Worm (Caenorhabditis elegans): ENCODE results near the gene F16H6.7.

The F16H6.7 gene

ce11 chrV:18171568-18171967 is 37.4 kb downstream of the F16H6.7 start, which contains the start of gene C14A6.8:
Gene C14A6.8 (minus strand): TSS chrV:18171668.
- no peak for TF ChIP-seq ceh-63 (GFP tag; optimal IDR thresholded peaks at IDR 0.05)
- TF ChIP-seq lin-14 (GFP tag; optimal IDR thresholded peaks at IDR 0.05): no peak
- no peak for TF ChIP-seq mef-2 (tag; optimal IDR thresholded peaks at IDR 0.05)
- no peak for TF ChIP-seq nhr-90 (tag; optimal IDR thresholded peaks at IDR 0.05; ENCODE audit: poor library complexity)
- no peak for TF ChIP-seq efl-1 (optimal IDR thresholded peaks at IDR 0.05)
- peak in 1 of 2 experiments; percentile 34 for TF ChIP-seq efl-1 (GFP tag; optimal IDR thresholded peaks at IDR 0.05 in 1 of 2)
- TF ChIP-seq ceh-88 (GFP tag; IDR thresholded peaks at IDR 0.05): no peak
- TF ChIP-seq nhr-12 (tag; optimal IDR thresholded peaks at IDR 0.05): no peak
- no peak for TF ChIP-seq egl-13 (tag; optimal IDR thresholded peaks at IDR 0.05)

DNA sequence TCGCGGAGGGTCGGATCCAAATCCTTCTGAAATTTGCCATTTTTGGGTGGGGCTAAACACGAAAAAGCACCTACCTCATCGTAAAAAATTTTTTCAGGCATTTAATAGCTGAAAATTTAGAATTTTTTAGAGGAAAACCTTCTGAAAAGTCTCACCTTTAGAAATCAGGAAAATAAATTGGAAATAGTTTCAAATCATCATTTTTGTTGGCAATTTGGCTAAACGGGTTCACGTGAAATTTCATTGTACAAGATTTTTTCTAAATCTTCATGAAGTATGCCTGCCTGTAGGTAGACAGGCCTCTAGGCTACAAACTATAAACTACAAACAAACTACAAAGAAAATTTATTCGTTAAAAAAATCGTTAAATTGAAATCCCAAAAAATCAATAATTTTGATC is 40.7 kb downstream of the F16H6.7 start, which contains the start of gene C14A6.7:
C14A6.7 (minus strand) TSS at position 101 of the 400 bp plus-strand sequence.
- TF ChIP-seq alr-1 (tag; optimal IDR thresholded peaks at IDR 0.05; ENCODE audit: borderline replicate concordance) (no peak), unc-98 (GFP tag; IDR thresholded peaks at IDR 0.05) (no peak), hlh-4 (tag; optimal IDR thresholded peaks at IDR 0.05) (no peak), unc-62 (GFP tag; optimal IDR thresholded peaks at IDR 0.05) (no peak), nhr-77 (tag; optimal IDR thresholded peaks at IDR 0.05) (no peak), ceh-88 (GFP tag; IDR thresholded peaks at IDR 0.05) (no peak)

ce11 chrV:18167161-18167560 is 41.8 kb downstream of the F16H6.7 start, which contains the start of gene C14A6.6:
Gene C14A6.6 (minus strand): TSS chrV:18167261.
- TF ChIP-seq lin-35 (GFP tag; optimal IDR thresholded peaks at IDR 0.05) (no peak), lir-3 (tag; optimal IDR thresholded peaks at IDR 0.05; ENCODE audit: poor library complexity) (no peak), hlh-4 (tag; optimal IDR thresholded peaks at IDR 0.05) (no peak), C16A3.4 (tag; optimal IDR thresholded peaks at IDR 0.05) (no peak), ztf-11 (tag; optimal IDR thresholded peaks at IDR 0.05) (no peak), efl-1 (optimal IDR thresholded peaks at IDR 0.05) (no peak), efl-1 (GFP tag; optimal IDR thresholded peaks at IDR 0.05 in 1 of 2) (no peak), zip-4 (GFP tag; optimal IDR thresholded peaks at IDR 0.05) (no peak), nhr-19 (GFP tag; conservative IDR thresholded peaks at IDR 0.05) (no peak), nhr-20 (tag; optimal IDR thresholded peaks at IDR 0.05) (no peak)

DNA sequence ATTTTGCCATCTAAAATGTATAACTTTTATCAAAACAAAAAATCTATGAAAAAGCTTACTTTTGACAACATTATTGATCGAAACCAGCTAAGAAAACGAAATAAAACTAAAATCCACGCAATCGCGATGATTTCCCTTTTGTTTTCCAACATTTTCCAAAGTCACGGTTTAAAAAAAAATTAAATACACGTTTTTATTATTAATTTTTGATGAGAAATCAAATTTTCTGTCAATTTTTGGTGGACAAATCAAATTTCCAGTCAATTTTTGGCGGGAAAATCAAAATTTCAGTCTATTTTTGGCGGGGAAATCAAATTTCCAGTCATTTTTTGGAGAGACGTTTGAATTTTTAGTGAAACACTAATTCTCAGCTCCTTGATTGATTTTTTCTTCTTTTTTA is 44.2 kb downstream of the F16H6.7 start, which contains the start of gene C14A6.5:
C14A6.5 (minus strand) TSS at position 101 of the 400 bp plus-strand sequence.
- TF ChIP-seq jun-1 (tag; optimal IDR thresholded peaks at IDR 0.05): no peak
- TF ChIP-seq irx-1 (tag; optimal IDR thresholded peaks at IDR 0.05): no peak
- no peak for TF ChIP-seq nhr-20 (tag; optimal IDR thresholded peaks at IDR 0.05)
- no peak for TF ChIP-seq swsn-7 (tag; optimal IDR thresholded peaks at IDR 0.05)
- TF ChIP-seq C04F5.9 (tag; optimal IDR thresholded peaks at IDR 0.05): no peak
- no peak for TF ChIP-seq elt-2 (tag; optimal IDR thresholded peaks at IDR 0.05)
- TF ChIP-seq hlh-17 (GFP tag; optimal IDR thresholded peaks at IDR 0.05; ENCODE audit: borderline replicate concordance): no peak
- no peak for TF ChIP-seq sox-4 (tag; optimal IDR thresholded peaks at IDR 0.05)
- TF ChIP-seq skn-1 (tag; optimal IDR thresholded peaks at IDR 0.05): no peak
- no peak for TF ChIP-seq aly-2 (tag; optimal IDR thresholded peaks at IDR 0.05)
- no peak for TF ChIP-seq efl-3 (GFP tag; optimal IDR thresholded peaks at IDR 0.05)
- TF ChIP-seq ceh-88 (GFP tag; IDR thresholded peaks at IDR 0.05): no peak
- no peak for TF ChIP-seq nhr-28 (tag; optimal IDR thresholded peaks at IDR 0.05)
- TF ChIP-seq nhr-11 (tag; optimal IDR thresholded peaks at IDR 0.05): no peak
- TF ChIP-seq unc-62 (GFP tag; optimal IDR thresholded peaks at IDR 0.05): no peak
- TF ChIP-seq nhr-84 (tag; optimal IDR thresholded peaks at IDR 0.05): no peak
- no peak for TF ChIP-seq unc-98 (GFP tag; IDR thresholded peaks at IDR 0.05)
- no peak for TF ChIP-seq mef-2 (tag; optimal IDR thresholded peaks at IDR 0.05)

DNA sequence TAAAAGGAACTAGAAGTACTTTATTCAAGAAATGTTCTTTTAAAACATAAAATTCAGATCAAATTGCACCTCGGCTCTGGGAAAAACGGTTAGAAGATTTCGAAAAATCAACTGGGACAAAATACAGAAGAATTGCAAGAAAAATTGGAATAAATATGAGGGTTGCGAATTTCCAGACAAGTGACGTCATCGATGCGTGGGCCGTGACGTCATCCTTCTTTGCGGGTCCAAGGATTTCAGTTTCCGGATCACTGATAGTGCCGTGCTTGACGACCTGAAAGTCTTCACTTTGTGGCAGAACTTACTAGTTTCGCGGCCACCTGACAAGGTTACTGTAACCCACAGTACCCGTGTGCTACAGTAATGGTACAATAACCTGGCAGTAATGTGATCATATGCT is 45.5 kb downstream of the F16H6.7 start:
- TF ChIP-seq swsn-7 (tag; optimal IDR thresholded peaks at IDR 0.05) (no peak), nhr-237 (tag; optimal IDR thresholded peaks at IDR 0.05) (no peak), ces-1 (GFP tag; optimal IDR thresholded peaks at IDR 0.05) (no peak), ceh-82 (tag; optimal IDR thresholded peaks at IDR 0.05) (no peak), pax-3 (tag; optimal IDR thresholded peaks at IDR 0.05) (no peak), elt-2 (tag; optimal IDR thresholded peaks at IDR 0.05) (no peak), irx-1 (tag; optimal IDR thresholded peaks at IDR 0.05) (no peak), unc-62 (GFP tag; optimal IDR thresholded peaks at IDR 0.05) (no peak), sptf-1 (tag; optimal IDR thresholded peaks at IDR 0.05) (no peak)

All from whole organism, L1 larva.